Fruit fly (Drosophila melanogaster) whole organism, prepupa: ENCODE measurements around the gene Oct-TyrR.

Source experiments
- Blimp-1 ChIP-seq: fragments of 200-800 bp; sonication (Bioruptor generic); optimal IDR thresholded peaks from 3 replicates; lab custom pipeline; 2017; ENCODE audit warnings: missing biosample characterization, missing genetic modification characterization, mild to moderate bottlenecking, moderate library complexity, missing genetic modification reagents
- CG10631 ChIP-seq: fragments of 200-800 bp; sonication (Bioruptor generic); optimal IDR thresholded peaks from 2 replicates; lab custom pipeline; 2016; ENCODE audit warnings: missing biosample characterization, missing genetic modification characterization
- CG10669 ChIP-seq: fragments of 200-800 bp; sonication (Bioruptor generic); optimal IDR thresholded peaks from 3 replicates; lab custom pipeline; 2018; ENCODE audit warnings: missing biosample characterization, mild to moderate bottlenecking, missing genetic modification characterization, moderate library complexity
- CG11294 ChIP-seq: fragments of 200-800 bp; sonication (Bioruptor generic); IDR thresholded peaks from 2 replicates; pipeline ENCODE4 v1.3.6; 2022; ENCODE audit warnings: missing biosample characterization, missing genetic modification characterization
- CG11762 ChIP-seq: fragments of 200-800 bp; sonication (Bioruptor generic); optimal IDR thresholded peaks from 3 replicates; lab custom pipeline; 2016; ENCODE audit warnings: missing biosample characterization, missing genetic modification characterization; ENCODE audit not compliant: insufficient read depth
- CG11902 ChIP-seq: fragments of 200-800 bp; sonication (Bioruptor generic); optimal IDR thresholded peaks from 3 replicates; lab custom pipeline; 2016; ENCODE audit warnings: missing biosample characterization, missing genetic modification characterization
- CG1621 ChIP-seq: fragments of 200-800 bp; sonication (Bioruptor generic); optimal IDR thresholded peaks from 3 replicates; lab custom pipeline; 2018; ENCODE audit warnings: missing biosample characterization, mild to moderate bottlenecking, missing genetic modification characterization
- CG16779 ChIP-seq: fragments of 200-800 bp; sonication (Bioruptor generic); optimal IDR thresholded peaks from 3 replicates; lab custom pipeline; 2017; ENCODE audit warnings: missing biosample characterization, mild to moderate bottlenecking, missing genetic modification characterization
- CG32006 ChIP-seq: fragments of 200-800 bp; sonication (Bioruptor generic); optimal IDR thresholded peaks from 3 replicates; lab custom pipeline; 2017; ENCODE audit warnings: missing biosample characterization, mild to moderate bottlenecking, missing genetic modification characterization
- CG34406 ChIP-seq: fragments of 200-800 bp; sonication (Bioruptor generic); optimal IDR thresholded peaks from 3 replicates; lab custom pipeline; 2016; ENCODE audit warnings: missing biosample characterization, missing genetic modification characterization
- CG3919 ChIP-seq: fragments of 200-800 bp; sonication (Bioruptor generic); optimal IDR thresholded peaks from 3 replicates; lab custom pipeline; 2016; ENCODE audit warnings: missing biosample characterization, missing genetic modification characterization
- CG4318 ChIP-seq: fragments of 200-800 bp; sonication (Bioruptor generic); optimal IDR thresholded peaks from 3 replicates; lab custom pipeline; 2017; ENCODE audit warnings: missing biosample characterization, mild to moderate bottlenecking, missing genetic modification characterization
- CG6163 ChIP-seq: fragments of 200-800 bp; sonication (Bioruptor generic); IDR thresholded peaks from 3 replicates; pipeline ENCODE4 v1.3.6; 2022; ENCODE audit warnings: missing biosample characterization, missing genetic modification characterization
- CG6276 ChIP-seq: fragments of 200-800 bp; sonication (Bioruptor generic); optimal IDR thresholded peaks from 2 replicates; lab custom pipeline; 2017; ENCODE audit warnings: missing biosample characterization, mild to moderate bottlenecking, missing genetic modification characterization
- CG6792 ChIP-seq: fragments of 200-800 bp; sonication (Bioruptor generic); optimal IDR thresholded peaks from 3 replicates; lab custom pipeline; 2016; ENCODE audit warnings: missing biosample characterization, missing genetic modification characterization
- CG6854 ChIP-seq: fragments of 200-800 bp; sonication (Bioruptor generic); optimal IDR thresholded peaks from 2 replicates; lab custom pipeline; 2017; ENCODE audit warnings: missing biosample characterization, mild to moderate bottlenecking, missing genetic modification characterization
- CG7368 ChIP-seq: fragments of 200-800 bp; sonication (Bioruptor generic); optimal IDR thresholded peaks from 3 replicates; lab custom pipeline; 2016; ENCODE audit warnings: missing biosample characterization, missing genetic modification characterization
- CG8119 ChIP-seq: fragments of 200-800 bp; sonication (Bioruptor generic); IDR thresholded peaks from 3 replicates; pipeline ENCODE4 v1.3.6; 2022; ENCODE audit warnings: missing biosample characterization, missing genetic modification characterization
- CG8319 ChIP-seq: fragments of 200-800 bp; sonication (Bioruptor generic); optimal IDR thresholded peaks from 3 replicates; lab custom pipeline; 2016; ENCODE audit warnings: missing biosample characterization, missing genetic modification characterization
- CG9139 ChIP-seq: fragments of 200-800 bp; sonication (Bioruptor generic); optimal IDR thresholded peaks from 3 replicates; lab custom pipeline; 2017; ENCODE audit warnings: missing biosample characterization, mild to moderate bottlenecking, missing genetic modification characterization
- Eip78C ChIP-seq: fragments of 200-800 bp; sonication (Bioruptor generic); peaks from one replicate; lab custom pipeline; 2016; ENCODE audit warnings: missing biosample characterization, missing genetic modification characterization
- Eip93F ChIP-seq: fragments of 200-800 bp; sonication (Bioruptor generic); optimal IDR thresholded peaks from 2 replicates; lab custom pipeline; 2016; ENCODE audit warnings: missing biosample characterization, mild to moderate bottlenecking, missing genetic modification characterization
- Ets21C ChIP-seq: fragments of 200-800 bp; sonication (Bioruptor generic); optimal IDR thresholded peaks from 3 replicates; lab custom pipeline; 2016; ENCODE audit warnings: missing biosample characterization, missing genetic modification characterization
- Ets96B ChIP-seq: fragments of 200-800 bp; optimal IDR thresholded peaks from 2 replicates; lab custom pipeline; 2019; ENCODE audit warnings: missing biosample characterization, mild to moderate bottlenecking, missing genetic modification characterization, moderate library complexity
- Gug ChIP-seq: fragments of 200-800 bp; sonication (Bioruptor generic); IDR thresholded peaks from 2 replicates; pipeline ENCODE4 v1.3.6; 2022; ENCODE audit warnings: missing biosample characterization, missing genetic modification characterization
- Hr38 ChIP-seq: sonication (Bioruptor generic); optimal IDR thresholded peaks from 2 replicates; lab custom pipeline; 2016; ENCODE audit warnings: missing biosample characterization, missing genetic modification characterization
- Hr39 ChIP-seq: fragments of 200-800 bp; sonication (Bioruptor generic); optimal IDR thresholded peaks from 2 replicates; lab custom pipeline; 2016; ENCODE audit warnings: missing biosample characterization, missing genetic modification characterization
- Hr4 ChIP-seq: fragments of 200-800 bp; sonication (Bioruptor generic); optimal IDR thresholded peaks from 3 replicates; lab custom pipeline; 2016; ENCODE audit warnings: missing biosample characterization, missing genetic modification characterization
- Lpt ChIP-seq: fragments of 200-800 bp; sonication (Bioruptor generic); optimal IDR thresholded peaks from 3 replicates; lab custom pipeline; 2016; ENCODE audit warnings: missing biosample characterization, missing genetic modification characterization
- Met ChIP-seq: fragments of 200-800 bp; sonication (Bioruptor generic); optimal IDR thresholded peaks from 3 replicates; lab custom pipeline; 2016; ENCODE audit warnings: missing biosample characterization, missing genetic modification characterization
- Sox102F ChIP-seq: fragments of 200-800 bp; sonication (Bioruptor generic); optimal IDR thresholded peaks from 2 replicates; lab custom pipeline; 2016; ENCODE audit warnings: missing biosample characterization, mild to moderate bottlenecking, missing genetic modification characterization
- Sox14 ChIP-seq: fragments of 200-800 bp; sonication (Bioruptor generic); optimal IDR thresholded peaks from 3 replicates; lab custom pipeline; 2016; ENCODE audit warnings: missing biosample characterization, missing genetic modification characterization
- Sox15 ChIP-seq: fragments of 200-800 bp; sonication (Bioruptor generic); optimal IDR thresholded peaks from 3 replicates; lab custom pipeline; 2016; ENCODE audit warnings: missing biosample characterization, missing genetic modification characterization
- achi ChIP-seq: fragments of 200-800 bp; sonication (Bioruptor generic); optimal IDR thresholded peaks from 3 replicates; lab custom pipeline; 2016; ENCODE audit warnings: missing biosample characterization, missing genetic modification characterization
- cyc ChIP-seq: fragments of 200-800 bp; sonication (Bioruptor generic); optimal IDR thresholded peaks from 3 replicates; lab custom pipeline; 2016; ENCODE audit warnings: missing biosample characterization, missing genetic modification characterization
- dsx ChIP-seq: fragments of 200-800 bp; optimal IDR thresholded peaks from 3 replicates; lab custom pipeline; 2019; ENCODE audit warnings: missing biosample characterization, mild to moderate bottlenecking, missing genetic modification characterization, moderate library complexity; ENCODE audit not compliant: poor library complexity, severe bottlenecking
- eg ChIP-seq: fragments of 200-800 bp; sonication (Bioruptor generic); IDR thresholded peaks from 3 replicates; pipeline ENCODE4 v1.3.6; 2022; ENCODE audit warnings: missing biosample characterization, missing genetic modification characterization
- esn ChIP-seq: fragments of 200-800 bp; sonication (Bioruptor generic); optimal IDR thresholded peaks from 2 replicates; lab custom pipeline; 2016; ENCODE audit warnings: missing biosample characterization, mild to moderate bottlenecking, missing genetic modification characterization, moderate library complexity
- fd59A ChIP-seq: fragments of 200-800 bp; sonication (Bioruptor generic); optimal IDR thresholded peaks from 2 replicates; lab custom pipeline; 2017; ENCODE audit warnings: missing biosample characterization, mild to moderate bottlenecking, missing genetic modification characterization, missing genetic modification reagents
- fkh ChIP-seq: fragments of 200-800 bp; sonication (Bioruptor generic); optimal IDR thresholded peaks from 3 replicates; lab custom pipeline; 2017; ENCODE audit warnings: missing biosample characterization, mild to moderate bottlenecking, missing genetic modification characterization, moderate library complexity
- lz ChIP-seq: fragments of 200-800 bp; sonication (Bioruptor generic); optimal IDR thresholded peaks from 3 replicates; lab custom pipeline; 2016; ENCODE audit warnings: missing biosample characterization, missing genetic modification characterization
- pdm3 ChIP-seq: fragments of 200-800 bp; sonication (Bioruptor generic); optimal IDR thresholded peaks from 3 replicates; lab custom pipeline; 2016; ENCODE audit warnings: missing biosample characterization, missing genetic modification characterization
- salr ChIP-seq, 2 experiments: fragments of 200-800 bp; sonication (Bioruptor generic); optimal IDR thresholded peaks; 3 replicates each; lab custom pipeline; 2016 to 2018; ENCODE audit warnings: missing biosample characterization in 2 of 2, missing genetic modification characterization in 2 of 2, mild to moderate bottlenecking in 1 of 2
- spab ChIP-seq: fragments of 200-800 bp; sonication (Bioruptor generic); optimal IDR thresholded peaks from 2 replicates; lab custom pipeline; 2017; ENCODE audit warnings: missing biosample characterization, mild to moderate bottlenecking, missing genetic modification characterization, missing genetic modification reagents
- ss ChIP-seq, 2 experiments: fragments of 200-800 bp; sonication (Bioruptor generic); optimal IDR thresholded peaks; 2 replicates in 1 of 2; 3 replicates in 1 of 2; lab custom pipeline; 2017 to 2018; ENCODE audit warnings: mild to moderate bottlenecking in 2 of 2, missing biosample characterization in 2 of 2, missing genetic modification characterization in 2 of 2, moderate library complexity in 1 of 2
- svp ChIP-seq: fragments of 200-800 bp; sonication (Bioruptor generic); peaks from one replicate; lab custom pipeline; 2016; ENCODE audit warnings: missing biosample characterization, missing genetic modification characterization
- topi ChIP-seq: fragments of 200-800 bp; sonication (Bioruptor generic); optimal IDR thresholded peaks from 3 replicates; lab custom pipeline; 2016; ENCODE audit warnings: missing biosample characterization, missing genetic modification characterization

The Oct-TyrR gene

DNA sequence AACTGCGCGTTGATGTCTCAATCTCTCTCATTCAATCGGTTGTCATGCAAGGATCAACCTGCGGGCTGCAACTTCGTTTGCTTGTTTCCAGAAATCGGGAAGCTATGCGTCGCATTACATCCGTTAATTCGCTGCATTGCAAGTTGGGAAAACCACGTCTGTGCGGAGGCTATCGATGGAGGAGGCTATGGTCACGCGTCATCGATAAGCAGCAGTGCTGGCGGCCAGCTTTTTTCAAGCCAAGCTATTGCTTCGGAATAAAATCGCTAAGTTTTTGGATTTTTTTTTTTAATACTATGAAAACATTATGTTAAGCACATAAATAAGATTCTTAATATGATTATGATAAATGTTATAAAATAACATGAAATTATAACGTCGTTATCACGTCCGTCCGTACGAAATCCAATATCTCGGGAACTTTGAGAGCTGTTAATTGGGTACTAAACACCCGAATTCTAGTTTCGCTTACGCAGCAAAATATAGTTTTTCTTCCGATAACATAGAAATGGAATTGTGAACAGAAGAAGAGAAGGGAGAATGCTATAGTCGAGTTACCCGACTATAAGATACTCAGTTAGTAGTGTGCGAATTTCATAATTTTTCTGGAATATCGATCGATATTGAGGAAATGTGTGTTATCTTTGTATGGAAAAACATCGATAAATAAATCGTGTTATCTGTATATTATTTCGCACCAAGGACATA, 37.0 kb downstream of the Oct-TyrR start, which contains the start of gene CG7139 (continued):
- TF ChIP-seq CG6854 (GFP tag; lab: Kevin White, UChicago) (peak; percentile 40), CG6792 (no peak), pdm3 (GFP tag; lab: Kevin White, UChicago) (peak; percentile 37), Sox15 (GFP tag; lab: Kevin White, UChicago) (no peak), Ets96B (no peak), CG11762 (no peak), CG16779 (tag; lab: Kevin White, UChicago) (no peak), CG6163 (GFP tag; lab: Robert Waterston, UW) (no peak), Hr4 (peak; percentile 38), CG34406 (no peak), fkh (no peak), Gug (GFP tag; lab: Robert Waterston, UW) (no peak), Sox102F (GFP tag; lab: Kevin White, UChicago) (no peak), Ets21C (GFP tag; lab: Kevin White, UChicago) (no peak), salr (GFP tag; optimal IDR thresholded peaks at IDR 0.05; lab: Kevin White, UChicago) (peak in 1 of 2 experiments; percentile 36), CG4318 (GFP tag; lab: Kevin White, UChicago) (no peak), eg (GFP tag; lab: Robert Waterston, UW) (no peak), achi (GFP tag; lab: Kevin White, UChicago) (no peak), lz (GFP tag; lab: Kevin White, UChicago) (peak; percentile 16), topi (GFP tag; lab: Kevin White, UChicago) (no peak), CG1621 (tag; lab: Kevin White, UChicago) (no peak), ss (GFP tag; optimal IDR thresholded peaks at IDR 0.05; lab: Kevin White, UChicago) (no peak), Blimp-1 (GFP tag; lab: Kevin White, UChicago) (no peak), Sox14 (GFP tag; lab: Kevin White, UChicago) (peak; percentile 2)

DNA sequence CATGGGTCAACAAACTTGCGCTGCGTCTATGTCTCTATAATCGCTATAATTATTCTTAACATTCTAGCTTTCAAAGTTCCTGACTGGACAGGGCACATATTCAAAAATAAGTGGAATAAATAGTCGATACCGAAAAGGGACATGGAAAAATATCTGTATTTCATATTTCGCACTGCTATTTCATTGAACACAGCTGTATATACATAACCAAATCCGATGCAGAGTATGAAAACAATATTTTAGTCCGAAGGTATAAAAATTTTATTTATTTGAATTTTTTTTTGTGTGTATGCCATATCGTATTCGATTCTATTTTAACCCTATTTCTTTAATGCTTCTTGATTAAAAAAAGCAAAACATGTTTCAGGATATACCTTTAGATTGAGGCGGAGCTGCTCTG, 38.0 kb downstream of the Oct-TyrR start:
- no peak for TF ChIP-seq CG11902
- TF ChIP-seq Hr39 (GFP tag; lab: Kevin White, UChicago), result peak; percentile 36
- no peak for TF ChIP-seq CG6163 (GFP tag; lab: Robert Waterston, UW)
- no peak for TF ChIP-seq eg (GFP tag; lab: Robert Waterston, UW)
- TF ChIP-seq Hr38 (GFP tag; lab: Kevin White, UChicago), result no peak
- no peak for TF ChIP-seq Sox14 (GFP tag; lab: Kevin White, UChicago)
- peak; percentile 34 for TF ChIP-seq Hr4
- TF ChIP-seq CG32006 (GFP tag; lab: Kevin White, UChicago), result peak; percentile 32
- no peak for TF ChIP-seq CG11294 (GFP tag; lab: Robert Waterston, UW)
- TF ChIP-seq svp (GFP tag; lab: Kevin White, UChicago), result peak; percentile 49
- no peak for TF ChIP-seq CG6276
- TF ChIP-seq Lpt, result no peak
- no peak for TF ChIP-seq CG7368 (GFP tag; lab: Kevin White, UChicago)
- TF ChIP-seq dsx (GFP tag; lab: Kevin White, UChicago), result no peak
- TF ChIP-seq Ets21C (GFP tag; lab: Kevin White, UChicago), result no peak
- TF ChIP-seq CG3919 (GFP tag; lab: Kevin White, UChicago), result no peak
- TF ChIP-seq CG16779 (tag; lab: Kevin White, UChicago), result no peak
- peak; percentile 35 for TF ChIP-seq Met (GFP tag; lab: Kevin White, UChicago)
- no peak for TF ChIP-seq CG9139 (GFP tag; lab: Kevin White, UChicago)
- TF ChIP-seq CG1621 (tag; lab: Kevin White, UChicago), result no peak
- no peak for TF ChIP-seq CG6854 (GFP tag; lab: Kevin White, UChicago)
- no peak for TF ChIP-seq esn (GFP tag; lab: Kevin White, UChicago)
- no peak for TF ChIP-seq ss (GFP tag; optimal IDR thresholded peaks at IDR 0.05; lab: Kevin White, UChicago)
- TF ChIP-seq fkh, result no peak
- no peak for TF ChIP-seq Sox15 (GFP tag; lab: Kevin White, UChicago)
- no peak for TF ChIP-seq Blimp-1 (GFP tag; lab: Kevin White, UChicago)
- TF ChIP-seq spab (GFP tag; lab: Kevin White, UChicago), result no peak
- no peak for TF ChIP-seq fd59A (GFP tag; lab: Kevin White, UChicago)
- peak; percentile 13 for TF ChIP-seq cyc (GFP tag; lab: Kevin White, UChicago)
- TF ChIP-seq CG8319 (GFP tag; lab: Kevin White, UChicago), result peak; percentile 7
- TF ChIP-seq CG10669, result no peak
- no peak for TF ChIP-seq CG11762
- no peak for TF ChIP-seq CG10631
- no peak for TF ChIP-seq Eip93F (GFP tag; lab: Kevin White, UChicago)
- peak; percentile 3 for TF ChIP-seq pdm3 (GFP tag; lab: Kevin White, UChicago)
- peak; percentile 74 for TF ChIP-seq Eip78C (GFP tag; lab: Kevin White, UChicago)
- no peak for TF ChIP-seq CG8119
- TF ChIP-seq lz (GFP tag; lab: Kevin White, UChicago), result no peak
- TF ChIP-seq Sox102F (GFP tag; lab: Kevin White, UChicago), result no peak
